Fruit fly (Drosophila melanogaster): ENCODE results near the gene CG17186.

The CG17186 gene

dm6 chr3R:19892046-19892445 lies 14.7 kb upstream of the CG17186 start (continued):
- TF ChIP-seq ham (GFP tag; IDR thresholded peaks at IDR 0.05) (no peak), CG15479 (GFP tag; optimal IDR thresholded peaks at IDR 0.05) (no peak), Doc3 (GFP tag; IDR thresholded peaks at IDR 0.05; ENCODE audit: partially characterized antibody) (no peak), CG14860 (GFP tag; IDR thresholded peaks at IDR 0.05; ENCODE audit: partially characterized antibody) (peak; percentile 47; the same call in 1 of the 3 replicates), Taf1 (GFP tag; IDR thresholded peaks at IDR 0.05) (no peak; the same call in 1 of the 2 replicates), onecut (GFP tag; IDR thresholded peaks at IDR 0.05) (peak; percentile 65), mirr (GFP tag; optimal IDR thresholded peaks at IDR 0.05) (peak; percentile 49), CG17328 (GFP tag; IDR thresholded peaks at IDR 0.05) (peak; percentile 58; the same call in 1 of the 2 replicates), emc (GFP tag; optimal IDR thresholded peaks at IDR 0.05) (peak; percentile 58), fd3F (GFP tag; optimal IDR thresholded peaks at IDR 0.05) (peak; percentile 56), CG13624 (GFP tag; optimal IDR thresholded peaks at IDR 0.05) (peak; percentile 49), tin (GFP tag; optimal IDR thresholded peaks at IDR 0.05) (peak; percentile 74), slp2 (GFP tag; optimal IDR thresholded peaks at IDR 0.05) (peak; percentile 33), CG12942 (GFP tag; optimal IDR thresholded peaks at IDR 0.05) (peak; percentile 32), vfl (GFP tag; optimal IDR thresholded peaks at IDR 0.05) (peak; percentile 29), CG10321 (GFP tag; IDR thresholded peaks at IDR 0.05) (no peak), Sin3A (optimal IDR thresholded peaks at IDR 0.05) (no peak), fu2 (GFP tag; optimal IDR thresholded peaks at IDR 0.05) (peak; percentile 18), CG5953 (GFP tag; IDR thresholded peaks at IDR 0.05) (no peak), Tbp (GFP tag; optimal IDR thresholded peaks at IDR 0.05) (no peak), Kr (GFP tag; optimal IDR thresholded peaks at IDR 0.05) (no peak), CG18476 (GFP tag; optimal IDR thresholded peaks at IDR 0.05) (peak; percentile 49), wek (GFP tag; optimal IDR thresholded peaks at IDR 0.05) (peak; percentile 66), Optix (GFP tag; IDR thresholded peaks at IDR 0.05) (peak; percentile 71), ERR (GFP tag; optimal IDR thresholded peaks at IDR 0.05) (peak; percentile 58), cwo (GFP tag; optimal IDR thresholded peaks at IDR 0.05) (peak; percentile 46), CG10267 (tag; optimal IDR thresholded peaks at IDR 0.05) (peak; percentile 56), CG14441 (GFP tag; IDR thresholded peaks at IDR 0.05) (peak; percentile 87), CG4404 (GFP tag; IDR thresholded peaks at IDR 0.05) (peak; percentile 64), Eip74EF (GFP tag; optimal IDR thresholded peaks at IDR 0.05) (peak in 1 of 2 experiments; percentile 63), zfh1 (GFP tag; IDR thresholded peaks at IDR 0.05) (peak; percentile 82), CG15269 (tag; optimal IDR thresholded peaks at IDR 0.05) (peak; percentile 74), pnt (GFP tag; optimal IDR thresholded peaks at IDR 0.05) (peak; percentile 69), CG8944 (GFP tag; optimal IDR thresholded peaks at IDR 0.05) (peak; percentile 57), CG3407 (GFP tag; optimal IDR thresholded peaks at IDR 0.05) (peak; percentile 17), mam (GFP tag; optimal IDR thresholded peaks at IDR 0.05) (peak; percentile 78), Sry-β (GFP tag; optimal IDR thresholded peaks at IDR 0.05) (peak; percentile 8), D19A (tag; optimal IDR thresholded peaks at IDR 0.05) (peak; percentile 67), rib (GFP tag; IDR thresholded peaks at IDR 0.05) (0 out of 2 replicates have a peak, but pooled peaks have one; percentile 47), inv (GFP tag; IDR thresholded peaks at IDR 0.05; ENCODE audit: partially characterized antibody) (peak; percentile 27; the same call in 1 of the 2 replicates), wdn (GFP tag; IDR thresholded peaks at IDR 0.05) (peak; percentile 59; the same call in 1 of the 2 replicates), da (GFP tag; optimal IDR thresholded peaks at IDR 0.05) (no peak), hbn (GFP tag; IDR thresholded peaks at IDR 0.05; ENCODE audit: partially characterized antibody) (no peak), CG6683 (GFP tag; optimal IDR thresholded peaks at IDR 0.05) (peak; percentile 11), trem (tag; optimal IDR thresholded peaks at IDR 0.05) (peak; percentile 37), ken (GFP tag; IDR thresholded peaks at IDR 0.05) (peak; percentile 71; the same call in 1 of the 3 replicates), sd (tag; optimal IDR thresholded peaks at IDR 0.05) (peak; percentile 46), Ets65A (GFP tag) (peak; percentile 98), CG32772 (GFP tag; IDR thresholded peaks at IDR 0.05) (peak; percentile 66), CG11723 (GFP tag; optimal IDR thresholded peaks at IDR 0.05) (peak; percentile 52), CG8388 (GFP tag; optimal IDR thresholded peaks at IDR 0.05) (peak; percentile 61)

Data from whole organism, embryonic.